Fruit fly (Drosophila melanogaster): Measurements from ENCODE around the gene CG15283.

The CG15283 gene

dm6 chr2L:14445588-14446484 lies 4.9 kb downstream of the CG15283 start:
- TF ChIP-seq dac (GFP tag; optimal IDR thresholded peaks at IDR 0.05): no peak
- TF ChIP-seq eg (GFP tag; IDR thresholded peaks at IDR 0.05): no peak
- TF ChIP-seq CG15336 (GFP tag; IDR thresholded peaks at IDR 0.05): no peak
- TF ChIP-seq spab (GFP tag; optimal IDR thresholded peaks at IDR 0.05): no peak
- no peak for TF ChIP-seq ss (GFP tag; optimal IDR thresholded peaks at IDR 0.05)
- no peak for TF ChIP-seq Gug (GFP tag; IDR thresholded peaks at IDR 0.05)
- no peak for TF ChIP-seq topi (GFP tag; optimal IDR thresholded peaks at IDR 0.05)
- TF ChIP-seq Eip78C (GFP tag): no peak
- TF ChIP-seq Eip93F (GFP tag; optimal IDR thresholded peaks at IDR 0.05): no peak
- no peak for TF ChIP-seq achi (GFP tag; optimal IDR thresholded peaks at IDR 0.05)
- no peak for TF ChIP-seq CG4318 (GFP tag; optimal IDR thresholded peaks at IDR 0.05)
- TF ChIP-seq Sox102F (GFP tag; optimal IDR thresholded peaks at IDR 0.05): no peak
- TF ChIP-seq CG6276 (GFP tag; optimal IDR thresholded peaks at IDR 0.05): no peak
- TF ChIP-seq pdm3 (GFP tag; optimal IDR thresholded peaks at IDR 0.05): no peak
- TF ChIP-seq Met (GFP tag; optimal IDR thresholded peaks at IDR 0.05): no peak
- TF ChIP-seq CG32006 (GFP tag; optimal IDR thresholded peaks at IDR 0.05): no peak
- TF ChIP-seq svp (GFP tag): no peak
- TF ChIP-seq CG10631 (GFP tag; optimal IDR thresholded peaks at IDR 0.05): no peak

dm6 chr2L:14444834-14445233 lies 5.9 kb downstream of the CG15283 start:
- TF ChIP-seq CG31627 (GFP tag; optimal IDR thresholded peaks at IDR 0.05) (no peak), salr (GFP tag; optimal IDR thresholded peaks at IDR 0.05) (no peak), esn (GFP tag; optimal IDR thresholded peaks at IDR 0.05) (no peak), Blimp-1 (GFP tag; optimal IDR thresholded peaks at IDR 0.05) (no peak), pdm3 (GFP tag; optimal IDR thresholded peaks at IDR 0.05) (no peak), CG3919 (GFP tag; optimal IDR thresholded peaks at IDR 0.05) (no peak), Hr4 (GFP tag; optimal IDR thresholded peaks at IDR 0.05) (no peak), CG10631 (GFP tag; optimal IDR thresholded peaks at IDR 0.05) (no peak), Hr39 (GFP tag; optimal IDR thresholded peaks at IDR 0.05) (no peak), fd85E (GFP tag; optimal IDR thresholded peaks at IDR 0.05) (no peak), Eip93F (GFP tag; optimal IDR thresholded peaks at IDR 0.05) (no peak), Lpt (GFP tag; optimal IDR thresholded peaks at IDR 0.05) (no peak)

DNA sequence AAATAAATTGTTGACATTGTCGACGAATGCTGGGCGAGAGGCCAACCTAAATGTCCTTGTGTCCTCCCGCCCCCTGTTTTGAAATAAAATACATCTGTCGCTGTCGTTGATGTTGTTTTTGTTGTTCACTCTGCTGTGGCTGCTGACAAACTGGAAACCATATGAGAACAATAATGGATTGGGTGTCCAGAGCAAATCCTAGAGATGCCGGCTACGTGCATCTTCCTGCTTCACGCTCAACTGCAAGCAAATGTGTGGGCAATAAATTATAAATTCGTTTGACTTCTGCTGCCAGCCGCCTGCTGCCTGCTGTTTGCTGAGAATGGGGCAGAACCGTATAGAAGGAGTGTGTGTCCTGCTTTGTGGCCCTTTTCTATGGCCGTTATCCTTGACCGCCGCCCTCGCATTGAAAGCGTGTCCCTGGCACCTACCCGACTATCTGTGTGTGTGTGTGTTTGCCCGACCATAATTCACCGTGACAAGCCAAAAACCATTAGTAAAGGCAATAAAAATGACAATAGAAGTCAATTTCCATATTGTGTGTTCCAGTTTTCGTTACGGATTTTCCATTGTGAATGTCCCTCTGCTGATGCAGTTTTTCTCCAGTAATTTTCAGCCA lies 6.9 kb downstream of the CG15283 start:
- TF ChIP-seq Eip78C (GFP tag): no peak
- no peak for TF ChIP-seq CG6808 (GFP tag; optimal IDR thresholded peaks at IDR 0.05)
- no peak for TF ChIP-seq CG11762 (GFP tag; optimal IDR thresholded peaks at IDR 0.05; ENCODE audit: insufficient read depth)
- no peak for TF ChIP-seq CG3032 (tag; optimal IDR thresholded peaks at IDR 0.05)
- no peak for TF ChIP-seq CG11294 (GFP tag; IDR thresholded peaks at IDR 0.05)
- TF ChIP-seq CG31627 (GFP tag; optimal IDR thresholded peaks at IDR 0.05): no peak
- TF ChIP-seq dac (GFP tag; optimal IDR thresholded peaks at IDR 0.05): no peak
- no peak for TF ChIP-seq CG7368 (GFP tag; optimal IDR thresholded peaks at IDR 0.05)
- no peak for TF ChIP-seq fd85E (GFP tag; optimal IDR thresholded peaks at IDR 0.05)
- TF ChIP-seq fd59A (GFP tag; optimal IDR thresholded peaks at IDR 0.05): no peak
- TF ChIP-seq Blimp-1 (GFP tag; optimal IDR thresholded peaks at IDR 0.05): no peak
- TF ChIP-seq vri (GFP tag; optimal IDR thresholded peaks at IDR 0.05): no peak
- TF ChIP-seq CG4318 (GFP tag; optimal IDR thresholded peaks at IDR 0.05): no peak
- no peak for TF ChIP-seq CG11902 (GFP tag; optimal IDR thresholded peaks at IDR 0.05)

Measured in whole organism, prepupa.